Fruit fly (Drosophila melanogaster) whole organism, embryonic: Measurements from ENCODE around the gene CG12974.

Experiments
- Aef1 ChIP-seq: fragments of 200-800 bp; sonication (Bioruptor generic); IDR thresholded peaks from 3 replicates; pipeline ENCODE4 v1.3.6; 2022; ENCODE audit warnings: missing biosample characterization, missing genetic modification characterization
- CG10462 ChIP-seq: fragments of 200-800 bp; sonication (Bioruptor generic); optimal IDR thresholded peaks from 2 replicates; lab custom pipeline; 2016; ENCODE audit warnings: missing biosample characterization, missing genetic modification characterization
- CG11398 ChIP-seq: fragments of 200-800 bp; sonication (Bioruptor generic); optimal IDR thresholded peaks from 2 replicates; lab custom pipeline; 2016; ENCODE audit warnings: missing biosample characterization, missing genetic modification characterization
- CG11695 ChIP-seq: fragments of 200-800 bp; sonication (Bioruptor generic); IDR thresholded peaks from 3 replicates; pipeline ENCODE4 v1.3.6; 2022; ENCODE audit warnings: missing biosample characterization, missing genetic modification characterization
- CG11696 ChIP-seq: fragments of 200-800 bp; sonication (Bioruptor generic); IDR thresholded peaks from 2 replicates; pipeline ENCODE4 v1.3.6; 2022; ENCODE audit warnings: missing biosample characterization, missing genetic modification characterization
- CG13123 ChIP-seq: fragments of 200-800 bp; sonication (Bioruptor generic); optimal IDR thresholded peaks from 2 replicates; lab custom pipeline; 2016; ENCODE audit warnings: missing biosample characterization, missing genetic modification characterization
- CG14050 ChIP-seq: fragments of 200-800 bp; sonication (Bioruptor generic); IDR thresholded peaks from 3 replicates; pipeline ENCODE4 v1.3.6; 2022; ENCODE audit warnings: missing biosample characterization, missing genetic modification characterization
- CG17359 ChIP-seq: fragments of 200-800 bp; sonication (Bioruptor generic); optimal IDR thresholded peaks from 3 replicates; lab custom pipeline; 2018; ENCODE audit warnings: missing biosample characterization, mild to moderate bottlenecking, missing genetic modification characterization, moderate library complexity
- CG17361 ChIP-seq: fragments of 200-800 bp; sonication (Bioruptor generic); IDR thresholded peaks from 3 replicates; pipeline ENCODE4 v1.3.6; 2022; ENCODE audit warnings: missing biosample characterization, missing genetic modification characterization
- CG18262 ChIP-seq: fragments of 200-800 bp; optimal IDR thresholded peaks from 3 replicates; lab custom pipeline; 2019; ENCODE audit warnings: missing biosample characterization, mild to moderate bottlenecking, missing genetic modification characterization, moderate library complexity
- CG18619 ChIP-seq: fragments of 200-800 bp; sonication (Bioruptor generic); optimal IDR thresholded peaks from 3 replicates; lab custom pipeline; 2017; ENCODE audit warnings: missing biosample characterization, mild to moderate bottlenecking, missing genetic modification characterization
- CG18764 ChIP-seq: fragments of 200-800 bp; sonication (Bioruptor generic); optimal IDR thresholded peaks from 3 replicates; lab custom pipeline; 2016; ENCODE audit warnings: missing biosample characterization, missing genetic modification characterization
- CG2129 ChIP-seq: fragments of 200-800 bp; sonication (Bioruptor generic); IDR thresholded peaks from 2 replicates; pipeline ENCODE4 v1.3.6; 2022; ENCODE audit warnings: missing biosample characterization, missing genetic modification characterization; ENCODE audit not compliant: partially characterized antibody
- CG3995 ChIP-seq: fragments of 200-800 bp; sonication (Bioruptor generic); optimal IDR thresholded peaks from 3 replicates; lab custom pipeline; 2016; ENCODE audit warnings: missing biosample characterization, missing genetic modification characterization
- CG4854 ChIP-seq: fragments of 200-800 bp; sonication (Bioruptor generic); optimal IDR thresholded peaks from 2 replicates; lab custom pipeline; 2016; ENCODE audit warnings: missing biosample characterization, missing genetic modification characterization, inconsistent platforms
- CG7745 ChIP-seq: fragments of 200-800 bp; sonication (Bioruptor generic); optimal IDR thresholded peaks from 2 replicates; lab custom pipeline; 2018; ENCODE audit warnings: missing biosample characterization, mild to moderate bottlenecking, missing genetic modification characterization, moderate library complexity
- CG7987 ChIP-seq: fragments of 200-800 bp; sonication (Bioruptor generic); optimal IDR thresholded peaks from 2 replicates; lab custom pipeline; 2018; ENCODE audit warnings: missing biosample characterization, mild to moderate bottlenecking, missing genetic modification characterization, moderate library complexity
- CG9932 ChIP-seq: fragments of 200-800 bp; sonication (Bioruptor generic); IDR thresholded peaks from 2 replicates; pipeline ENCODE4 v1.3.6; 2022; ENCODE audit warnings: missing biosample characterization, missing genetic modification characterization
- Dbx ChIP-seq: fragments of 200-800 bp; sonication (Bioruptor generic); IDR thresholded peaks from 3 replicates; pipeline ENCODE4 v1.3.6; 2022; ENCODE audit warnings: missing biosample characterization, missing genetic modification characterization
- Dek ChIP-seq: fragments of 200-800 bp; sonication (Bioruptor generic); optimal IDR thresholded peaks from 3 replicates; lab custom pipeline; 2019; ENCODE audit warnings: missing biosample characterization, mild to moderate bottlenecking, missing genetic modification characterization, moderate library complexity
- E2f1 ChIP-seq: fragments of 200-800 bp; sonication (Bioruptor generic); IDR thresholded peaks from 2 replicates; pipeline ENCODE4 v1.3.6; 2022; ENCODE audit warnings: missing biosample characterization, missing genetic modification characterization
- HmgD ChIP-seq: fragments of 200-800 bp; sonication (Bioruptor generic); optimal IDR thresholded peaks from 3 replicates; lab custom pipeline; 2016; ENCODE audit warnings: missing biosample characterization, missing genetic modification characterization
- Hr51 ChIP-seq, 2 experiments: fragments of 200-800 bp; sonication (Bioruptor generic); optimal IDR thresholded peaks; 2 replicates in 1 of 2; 3 replicates in 1 of 2; lab custom pipeline; 2016 to 2018; ENCODE audit warnings: missing biosample characterization in 2 of 2, missing genetic modification characterization in 2 of 2, mild to moderate bottlenecking in 1 of 2, moderate library complexity in 1 of 2
- Oli ChIP-seq: fragments of 200-800 bp; sonication (Bioruptor generic); optimal IDR thresholded peaks from 2 replicates; lab custom pipeline; 2018; ENCODE audit warnings: missing biosample characterization, mild to moderate bottlenecking, missing genetic modification characterization, moderate library complexity
- Pdp1 ChIP-seq, 2 experiments: fragments of 200-800 bp; sonication (Bioruptor generic); optimal IDR thresholded peaks; 3 replicates each; lab custom pipeline; 2016; ENCODE audit warnings: missing biosample characterization in 2 of 2, missing genetic modification characterization in 2 of 2, mild to moderate bottlenecking in 1 of 2, moderate library complexity in 1 of 2
- Rx ChIP-seq: fragments of 200-800 bp; sonication (Bioruptor generic); IDR thresholded peaks from 2 replicates; pipeline ENCODE4 v1.3.6; 2022; ENCODE audit warnings: missing biosample characterization, missing genetic modification characterization
- Sin3A ChIP-seq: fragments of >200 bp; optimal IDR thresholded peaks from 2 replicates; lab custom pipeline; 2018
- Stat92E ChIP-seq, 3 experiments: fragments of >200 bp in 2 of 3; fragments of 200-800 bp in 1 of 3; sonication (Bioruptor generic) in 1 of 3; optimal IDR thresholded peaks; 2 replicates each; lab custom pipeline; 2017 to 2019; ENCODE audit warnings: missing biosample characterization in 3 of 3, missing genetic modification characterization in 3 of 3, mild to moderate bottlenecking in 1 of 3, moderate library complexity in 1 of 3
- Usf ChIP-seq: fragments of 200-800 bp; sonication (Bioruptor generic); optimal IDR thresholded peaks from 2 replicates; lab custom pipeline; 2017; ENCODE audit warnings: missing genotype, missing biosample characterization, missing genetic modification characterization
- YL-1 ChIP-seq: fragments of 200-800 bp; sonication (Bioruptor generic); optimal IDR thresholded peaks from 3 replicates; lab custom pipeline; 2017; ENCODE audit warnings: missing biosample characterization, mild to moderate bottlenecking, missing genetic modification characterization
- ac ChIP-seq: fragments of 200-800 bp; sonication (Bioruptor generic); optimal IDR thresholded peaks from 3 replicates; lab custom pipeline; 2017; ENCODE audit warnings: missing biosample characterization, mild to moderate bottlenecking, missing genetic modification characterization
- al ChIP-seq: fragments of 200-800 bp; sonication (Bioruptor generic); IDR thresholded peaks from 2 replicates; pipeline ENCODE4 v1.3.6; 2022; ENCODE audit warnings: missing biosample characterization, missing genetic modification characterization
- ash1 ChIP-seq: fragments of 200-800 bp; sonication (Bioruptor generic); optimal IDR thresholded peaks from 2 replicates; lab custom pipeline; 2018; ENCODE audit warnings: missing biosample characterization, mild to moderate bottlenecking, missing genetic modification characterization
- bab2 ChIP-seq: fragments of 200-800 bp; sonication (Bioruptor generic); optimal IDR thresholded peaks from 2 replicates; lab custom pipeline; 2016; ENCODE audit warnings: missing biosample characterization, missing genetic modification characterization
- bowl ChIP-seq: fragments of 200-800 bp; sonication (Bioruptor generic); IDR thresholded peaks from 2 replicates; pipeline ENCODE4 v1.3.6; 2022; ENCODE audit warnings: missing biosample characterization, missing genetic modification characterization
- br ChIP-seq: fragments of >200 bp; optimal IDR thresholded peaks from 2 replicates; lab custom pipeline; 2017
- cas ChIP-seq: fragments of 200-800 bp; sonication (Bioruptor generic); IDR thresholded peaks from 2 replicates; pipeline ENCODE4 v1.3.6; 2022; ENCODE audit warnings: missing biosample characterization, missing genetic modification characterization
- chn ChIP-seq: fragments of 200-800 bp; sonication (Bioruptor generic); optimal IDR thresholded peaks from 2 replicates; lab custom pipeline; 2016; ENCODE audit warnings: missing biosample characterization, missing genetic modification characterization
- exex ChIP-seq: fragments of 200-800 bp; sonication (Bioruptor generic); optimal IDR thresholded peaks from 4 replicates; lab custom pipeline; 2018; ENCODE audit warnings: missing biosample characterization, mild to moderate bottlenecking, missing genetic modification characterization, moderate library complexity
- gce ChIP-seq: fragments of 200-800 bp; sonication (Bioruptor generic); IDR thresholded peaks from 3 replicates; pipeline ENCODE4 v1.3.6; 2022; ENCODE audit warnings: missing biosample characterization, missing genetic modification characterization
- gcm ChIP-seq: fragments of 200-800 bp; sonication (Bioruptor generic); optimal IDR thresholded peaks from 2 replicates; lab custom pipeline; 2019; ENCODE audit warnings: missing biosample characterization, mild to moderate bottlenecking, missing genetic modification characterization, moderate library complexity
- grn ChIP-seq: fragments of 200-800 bp; sonication (Bioruptor generic); optimal IDR thresholded peaks from 3 replicates; lab custom pipeline; 2017; ENCODE audit warnings: missing biosample characterization, missing genetic modification characterization
- gt ChIP-seq: fragments of 200-800 bp; sonication (Bioruptor generic); IDR thresholded peaks from 2 replicates; pipeline ENCODE4 v1.3.6; 2022; ENCODE audit warnings: missing biosample characterization, missing genetic modification characterization
- hbn ChIP-seq: fragments of 200-800 bp; sonication (Bioruptor generic); IDR thresholded peaks from 2 replicates; pipeline ENCODE4 v1.3.6; 2022; ENCODE audit warnings: missing biosample characterization, missing genetic modification characterization; ENCODE audit not compliant: partially characterized antibody
- her ChIP-seq: fragments of 200-800 bp; sonication (Bioruptor generic); optimal IDR thresholded peaks from 2 replicates; lab custom pipeline; 2016; ENCODE audit warnings: missing biosample characterization, missing genetic modification characterization
- jing ChIP-seq: fragments of 200-800 bp; sonication (Bioruptor generic); optimal IDR thresholded peaks from 2 replicates; lab custom pipeline; 2018; ENCODE audit warnings: missing biosample characterization, mild to moderate bottlenecking, missing genetic modification characterization
- lilli ChIP-seq: fragments of 200-800 bp; sonication (Bioruptor generic); optimal IDR thresholded peaks from 3 replicates; lab custom pipeline; 2016; ENCODE audit warnings: missing biosample characterization, missing genetic modification characterization
- nom ChIP-seq: fragments of 200-800 bp; sonication (Bioruptor generic); optimal IDR thresholded peaks from 2 replicates; lab custom pipeline; 2017; ENCODE audit warnings: missing biosample characterization, missing genetic modification characterization, mild to moderate bottlenecking, moderate library complexity, missing genetic modification reagents
- sima ChIP-seq: fragments of 200-800 bp; sonication (Bioruptor generic); optimal IDR thresholded peaks from 2 replicates; lab custom pipeline; 2016; ENCODE audit warnings: missing biosample characterization, missing genetic modification characterization
- tna ChIP-seq: fragments of 200-800 bp; sonication (Bioruptor generic); IDR thresholded peaks from 2 replicates; pipeline ENCODE4 v1.3.6; 2022; ENCODE audit warnings: missing biosample characterization, missing genetic modification characterization; ENCODE audit not compliant: partially characterized antibody
- unc-4 ChIP-seq: fragments of 200-800 bp; sonication (Bioruptor generic); IDR thresholded peaks from 2 replicates; pipeline ENCODE4 v1.3.6; 2022; ENCODE audit warnings: missing biosample characterization, missing genetic modification characterization; ENCODE audit not compliant: partially characterized antibody

The CG12974 gene

DNA sequence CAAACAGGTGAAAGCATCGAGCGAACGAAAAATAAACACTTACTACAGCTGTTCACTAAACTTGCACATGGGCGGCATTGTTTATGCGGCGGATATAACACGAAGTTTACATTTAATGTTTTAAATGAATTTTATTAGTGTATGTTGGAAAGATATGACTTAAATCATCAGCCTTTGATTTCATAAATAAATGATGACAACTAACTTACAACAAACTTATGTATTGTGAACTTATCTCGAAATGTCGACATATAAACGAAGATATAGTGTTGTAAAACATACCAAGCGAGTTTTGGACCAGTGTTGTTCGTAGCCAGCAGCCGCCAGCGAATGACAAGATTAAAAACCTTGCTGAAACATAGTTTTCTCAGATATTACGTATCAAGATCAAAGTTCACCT lies 18.6 kb upstream of the CG12974 start, which contains the start of the genes CG11309 and CG7632 (continued):
- TF ChIP-seq CG10462 (GFP tag; lab: Kevin White, UChicago) (peak; percentile 98), CG17361 (GFP tag; lab: Robert Waterston, UW) (peak; percentile 99), hbn (GFP tag; lab: Robert Waterston, UW) (peak; percentile 36; the same call in 1 of the 2 replicates), CG4854 (peak; percentile 99), Sin3A (lab: Kevin White, UChicago) (peak; percentile 9), CG11696 (GFP tag; lab: Robert Waterston, UW) (peak; percentile 95), exex (tag; lab: Kevin White, UChicago) (peak; percentile 98), jing (GFP tag; lab: Kevin White, UChicago) (peak; percentile 97), ac (GFP tag; lab: Kevin White, UChicago) (peak; percentile 98), Dek (tag; lab: Kevin White, UChicago) (peak; percentile 99), CG18764 (GFP tag; lab: Kevin White, UChicago) (peak; percentile 98), Stat92E (GFP tag; optimal IDR thresholded peaks at IDR 0.05; lab: Kevin White, UChicago) (peak in 1 of 3 experiments; percentile 99), Pdp1 (GFP tag; optimal IDR thresholded peaks at IDR 0.05; lab: Kevin White, UChicago) (peak; percentile 98), YL-1 (peak; percentile 99), CG7987 (GFP tag; lab: Kevin White, UChicago) (peak; percentile 99), CG3995 (peak; percentile 87), unc-4 (GFP tag; lab: Robert Waterston, UW) (peak; percentile 49; the same call in 1 of the 2 replicates), ash1 (GFP tag; lab: Kevin White, UChicago) (peak; percentile 98), Dbx (GFP tag; lab: Robert Waterston, UW) (peak; percentile 98), Usf (GFP tag; lab: Kevin White, UChicago) (peak; percentile 96), CG18619 (GFP tag; lab: Kevin White, UChicago) (peak; percentile 99), grn (GFP tag; lab: Kevin White, UChicago) (peak; percentile 85), CG2129 (GFP tag; lab: Robert Waterston, UW) (no peak), tna (GFP tag; lab: Robert Waterston, UW) (0 out of 2 replicates have a peak, but pooled peaks have one; percentile 29), CG17359 (tag; lab: Kevin White, UChicago) (peak; percentile 99), nom (peak; percentile 99), CG13123 (GFP tag; lab: Kevin White, UChicago) (peak; percentile 97), gt (peak; percentile 94), lilli (GFP tag; lab: Kevin White, UChicago) (peak; percentile 99), sima (peak; percentile 98), Aef1 (GFP tag; lab: Robert Waterston, UW) (peak; percentile 94), CG11398 (GFP tag; lab: Kevin White, UChicago) (peak; percentile 98), E2f1 (GFP tag; lab: Robert Waterston, UW) (peak; percentile 97), Rx (GFP tag; lab: Robert Waterston, UW) (peak; percentile 97), al (peak; percentile 93), gce (GFP tag; lab: Robert Waterston, UW) (peak; percentile 98), HmgD (GFP tag; lab: Kevin White, UChicago) (peak; percentile 97), br (lab: Kevin White, UChicago) (no peak), bab2 (GFP tag; lab: Kevin White, UChicago) (peak; percentile 98), cas (peak; percentile 97), CG14050 (GFP tag; lab: Robert Waterston, UW) (peak; percentile 98), CG11695 (GFP tag; lab: Robert Waterston, UW) (peak; percentile 99), CG7745 (tag; lab: Kevin White, UChicago) (peak; percentile 97), CG18262 (tag; lab: Kevin White, UChicago) (peak; percentile 100), bowl (GFP tag; lab: Robert Waterston, UW) (peak; percentile 97), her (peak; percentile 97), gcm (peak; percentile 100), chn (GFP tag; lab: Kevin White, UChicago) (peak; percentile 98), Hr51 (GFP tag; optimal IDR thresholded peaks at IDR 0.05; lab: Kevin White, UChicago) (peak; percentile 97 to 100), Oli (tag; lab: Kevin White, UChicago) (peak; percentile 99), CG9932 (GFP tag; lab: Robert Waterston, UW) (peak; percentile 96)
